Fruit fly (Drosophila melanogaster) whole organism, embryonic: Measurements from ENCODE around the gene CG15347.

Experiments
- Abd-B ChIP-seq: fragments of 200-800 bp; sonication (Bioruptor generic); optimal IDR thresholded peaks from 2 replicates; lab custom pipeline; 2018; ENCODE audit warnings: missing biosample characterization, mild to moderate bottlenecking, missing genetic modification characterization, moderate library complexity
- CG13123 ChIP-seq: fragments of 200-800 bp; sonication (Bioruptor generic); optimal IDR thresholded peaks from 2 replicates; lab custom pipeline; 2016; ENCODE audit warnings: missing biosample characterization, missing genetic modification characterization
- CG15514 ChIP-seq: fragments of 200-800 bp; sonication (Bioruptor generic); optimal IDR thresholded peaks from 3 replicates; lab custom pipeline; 2017; ENCODE audit warnings: missing biosample characterization, missing genetic modification characterization, mild to moderate bottlenecking, moderate library complexity, missing genetic modification reagents
- CG15696 ChIP-seq: fragments of 200-800 bp; sonication (Bioruptor generic); optimal IDR thresholded peaks from 2 replicates; lab custom pipeline; 2019; ENCODE audit warnings: missing biosample characterization, mild to moderate bottlenecking, missing genetic modification characterization, moderate library complexity
- CG18619 ChIP-seq: fragments of 200-800 bp; sonication (Bioruptor generic); optimal IDR thresholded peaks from 3 replicates; lab custom pipeline; 2017; ENCODE audit warnings: missing biosample characterization, mild to moderate bottlenecking, missing genetic modification characterization
- CG31388 ChIP-seq: fragments of 200-800 bp; sonication (Bioruptor generic); optimal IDR thresholded peaks from 2 replicates; lab custom pipeline; 2016; ENCODE audit warnings: missing biosample characterization, missing genetic modification characterization
- CG3407 ChIP-seq: fragments of 200-800 bp; sonication (Bioruptor generic); optimal IDR thresholded peaks from 2 replicates; lab custom pipeline; 2018; ENCODE audit warnings: missing biosample characterization, mild to moderate bottlenecking, missing genetic modification characterization
- CG6175 ChIP-seq: fragments of 200-800 bp; sonication (Bioruptor generic); IDR thresholded peaks from 3 replicates; pipeline ENCODE4 v1.3.6; 2022; ENCODE audit warnings: missing biosample characterization, missing genetic modification characterization
- CG6272 ChIP-seq: fragments of 200-800 bp; sonication (Bioruptor generic); IDR thresholded peaks from 2 replicates; pipeline ENCODE4 v1.3.6; 2022; ENCODE audit warnings: missing biosample characterization, missing genetic modification characterization
- CG7372 ChIP-seq: fragments of 200-800 bp; sonication (Bioruptor generic); IDR thresholded peaks from 2 replicates; pipeline ENCODE4 v1.3.6; 2022; ENCODE audit warnings: missing biosample characterization, missing genetic modification characterization
- CG8089 ChIP-seq: fragments of 200-800 bp; sonication (Bioruptor generic); optimal IDR thresholded peaks from 3 replicates; lab custom pipeline; 2016; ENCODE audit warnings: missing biosample characterization, missing genetic modification characterization
- CG8281 ChIP-seq: fragments of 200-800 bp; sonication (Bioruptor generic); optimal IDR thresholded peaks from 2 replicates; lab custom pipeline; 2018; ENCODE audit warnings: missing biosample characterization, mild to moderate bottlenecking, missing genetic modification characterization, moderate library complexity
- Dek ChIP-seq: fragments of 200-800 bp; sonication (Bioruptor generic); optimal IDR thresholded peaks from 3 replicates; lab custom pipeline; 2019; ENCODE audit warnings: missing biosample characterization, mild to moderate bottlenecking, missing genetic modification characterization, moderate library complexity
- Eip74EF ChIP-seq, 2 experiments: fragments of 200-800 bp in 1 of 2; fragments of >200 bp in 1 of 2; sonication (Bioruptor generic) in 1 of 2; optimal IDR thresholded peaks; 2 replicates each; lab custom pipeline; 2017 to 2019; ENCODE audit warnings: missing biosample characterization in 2 of 2, missing genetic modification characterization in 2 of 2, mild to moderate bottlenecking in 1 of 2, moderate library complexity in 1 of 2
- Gug ChIP-seq: fragments of 200-800 bp; sonication (Bioruptor generic); IDR thresholded peaks from 4 replicates; pipeline ENCODE4 v1.3.6; 2022; ENCODE audit warnings: missing biosample characterization, missing genetic modification characterization
- Hand ChIP-seq: fragments of 200-800 bp; sonication (Bioruptor generic); optimal IDR thresholded peaks from 2 replicates; lab custom pipeline; 2017; ENCODE audit warnings: mild to moderate bottlenecking, missing biosample characterization, missing genetic modification reagents, missing genetic modification characterization
- HmgZ ChIP-seq: fragments of 200-800 bp; sonication (Bioruptor generic); optimal IDR thresholded peaks from 2 replicates; lab custom pipeline; 2018; ENCODE audit warnings: missing biosample characterization, mild to moderate bottlenecking, missing genetic modification characterization
- Mad ChIP-seq: fragments of 200-800 bp; sonication (Bioruptor generic); optimal IDR thresholded peaks from 2 replicates; lab custom pipeline; 2016; ENCODE audit warnings: missing biosample characterization, missing genetic modification characterization
- NC2α ChIP-seq: fragments of 200-800 bp; sonication (Bioruptor generic); optimal IDR thresholded peaks from 2 replicates; lab custom pipeline; 2016; ENCODE audit warnings: missing biosample characterization, missing genetic modification characterization
- Nf-YA ChIP-seq: fragments of 200-800 bp; sonication (Bioruptor generic); IDR thresholded peaks from 2 replicates; pipeline ENCODE4 v1.3.6; 2022; ENCODE audit warnings: missing biosample characterization, missing genetic modification characterization
- Nf-YC ChIP-seq: fragments of 200-800 bp; optimal IDR thresholded peaks from 3 replicates; lab custom pipeline; 2019; ENCODE audit warnings: missing biosample characterization, mild to moderate bottlenecking, missing genetic modification characterization, moderate library complexity
- NfI ChIP-seq: fragments of 200-800 bp; sonication (Bioruptor generic); optimal IDR thresholded peaks from 3 replicates; lab custom pipeline; 2018; ENCODE audit warnings: missing biosample characterization, mild to moderate bottlenecking, missing genetic modification characterization, moderate library complexity
- Sry-δ ChIP-seq: fragments of 200-800 bp; sonication (Bioruptor generic); optimal IDR thresholded peaks from 2 replicates; lab custom pipeline; 2016; ENCODE audit warnings: missing biosample characterization, missing genetic modification characterization
- amos ChIP-seq: fragments of 200-800 bp; sonication (Bioruptor generic); IDR thresholded peaks from 2 replicates; pipeline ENCODE4 v1.3.6; 2022; ENCODE audit warnings: missing biosample characterization, missing genetic modification characterization; ENCODE audit not compliant: partially characterized antibody
- az2 ChIP-seq: fragments of 200-800 bp; sonication (Bioruptor generic); optimal IDR thresholded peaks from 3 replicates; lab custom pipeline; 2016; ENCODE audit warnings: missing biosample characterization, missing genetic modification characterization
- bcd ChIP-seq: fragments of 200-800 bp; sonication (Bioruptor generic); optimal IDR thresholded peaks from 2 replicates; lab custom pipeline; 2017; ENCODE audit warnings: missing biosample characterization, mild to moderate bottlenecking, missing genetic modification characterization
- bsh ChIP-seq, 2 experiments: fragments of 200-800 bp; sonication (Bioruptor generic); optimal IDR thresholded peaks; 2 replicates each; lab custom pipeline; 2017 to 2018; ENCODE audit warnings: mild to moderate bottlenecking in 2 of 2, missing biosample characterization in 2 of 2, missing genetic modification characterization in 2 of 2, moderate library complexity in 1 of 2
- cas ChIP-seq: fragments of 200-800 bp; sonication (Bioruptor generic); IDR thresholded peaks from 2 replicates; pipeline ENCODE4 v1.3.6; 2022; ENCODE audit warnings: missing biosample characterization, missing genetic modification characterization
- corto ChIP-seq: fragments of 200-800 bp; sonication (Bioruptor generic); optimal IDR thresholded peaks from 2 replicates; lab custom pipeline; 2016; ENCODE audit warnings: missing biosample characterization, mild to moderate bottlenecking, missing genetic modification characterization, moderate library complexity
- crol ChIP-seq: fragments of 200-800 bp; sonication (Bioruptor generic); IDR thresholded peaks from 2 replicates; pipeline ENCODE4 v1.3.6; 2022; ENCODE audit warnings: missing biosample characterization, missing genetic modification characterization
- dysf ChIP-seq: fragments of 200-800 bp; sonication (Bioruptor generic); IDR thresholded peaks from 3 replicates; pipeline ENCODE4 v1.3.6; 2022; ENCODE audit warnings: missing biosample characterization, missing genetic modification characterization
- fru ChIP-seq: fragments of >200 bp; optimal IDR thresholded peaks from 2 replicates; lab custom pipeline; 2017
- grn ChIP-seq: fragments of 200-800 bp; sonication (Bioruptor generic); optimal IDR thresholded peaks from 3 replicates; lab custom pipeline; 2017; ENCODE audit warnings: missing biosample characterization, missing genetic modification characterization
- h ChIP-seq: fragments of >200 bp; optimal IDR thresholded peaks from 2 replicates; lab custom pipeline; 2017
- hth ChIP-seq: fragments of >200 bp; optimal IDR thresholded peaks from 2 replicates; lab custom pipeline; 2017; ENCODE audit warnings: inconsistent platforms
- kah ChIP-seq: fragments of 200-800 bp; sonication (Bioruptor generic); optimal IDR thresholded peaks from 2 replicates; lab custom pipeline; 2018; ENCODE audit warnings: missing biosample characterization, mild to moderate bottlenecking, missing genetic modification characterization
- kay ChIP-seq: fragments of 200-800 bp; sonication (Bioruptor generic); optimal IDR thresholded peaks from 2 replicates; lab custom pipeline; 2016; ENCODE audit warnings: missing biosample characterization, missing genetic modification characterization
- knrl ChIP-seq: fragments of 200-800 bp; sonication (Bioruptor generic); IDR thresholded peaks from 3 replicates; pipeline ENCODE4 v1.3.6; 2022; ENCODE audit warnings: missing biosample characterization, missing genetic modification characterization; ENCODE audit not compliant: partially characterized antibody
- nerfin-1 ChIP-seq: fragments of 200-800 bp; sonication (Bioruptor generic); optimal IDR thresholded peaks from 3 replicates; lab custom pipeline; 2019; ENCODE audit warnings: missing biosample characterization, mild to moderate bottlenecking, missing genetic modification characterization, moderate library complexity
- onecut ChIP-seq: fragments of 200-800 bp; sonication (Bioruptor generic); IDR thresholded peaks from 2 replicates; pipeline ENCODE4 v1.3.6; 2022; ENCODE audit warnings: missing biosample characterization, missing genetic modification characterization
- pnt ChIP-seq: fragments of 200-800 bp; sonication (Bioruptor generic); optimal IDR thresholded peaks from 3 replicates; lab custom pipeline; 2016; ENCODE audit warnings: missing biosample characterization, missing genetic modification characterization
- prd ChIP-seq, 3 experiments: fragments of >200 bp in 2 of 3; fragments of 200-800 bp in 1 of 3; sonication (Bioruptor generic) in 1 of 3; optimal IDR thresholded peaks in 2 of 3; IDR thresholded peaks in 1 of 3; 2 replicates in 2 of 3; 3 replicates in 1 of 3; pipeline versions ENCODE4 v1.3.6 to Lab custom; 2017 to 2022; ENCODE audit warnings: missing biosample characterization in 1 of 3, missing genetic modification characterization in 1 of 3
- sens-2 ChIP-seq: fragments of 200-800 bp; sonication (Bioruptor generic); IDR thresholded peaks from 2 replicates; pipeline ENCODE4 v1.3.6; 2022; ENCODE audit warnings: missing biosample characterization, missing genetic modification characterization
- stc ChIP-seq: fragments of 200-800 bp; sonication (Bioruptor generic); IDR thresholded peaks from 2 replicates; pipeline ENCODE4 v1.3.6; 2022; ENCODE audit warnings: missing biosample characterization, missing genetic modification characterization
- tap ChIP-seq: fragments of 200-800 bp; optimal IDR thresholded peaks from 3 replicates; lab custom pipeline; 2019; ENCODE audit warnings: missing biosample characterization, mild to moderate bottlenecking, missing genetic modification characterization, moderate library complexity
- tx ChIP-seq: fragments of 200-800 bp; sonication (Bioruptor generic); optimal IDR thresholded peaks from 2 replicates; lab custom pipeline; 2016; ENCODE audit warnings: missing biosample characterization, missing genetic modification characterization
- unpg ChIP-seq: fragments of 200-800 bp; sonication (Bioruptor generic); optimal IDR thresholded peaks from 3 replicates; lab custom pipeline; 2018; ENCODE audit warnings: missing biosample characterization, mild to moderate bottlenecking, missing genetic modification characterization, moderate library complexity
- usp ChIP-seq: fragments of >200 bp; optimal IDR thresholded peaks from 2 replicates; lab custom pipeline; 2017; ENCODE audit warnings: missing biosample characterization, missing genetic modification characterization
- zen ChIP-seq: fragments of 200-800 bp; sonication (Bioruptor generic); optimal IDR thresholded peaks from 3 replicates; lab custom pipeline; 2018; ENCODE audit warnings: missing biosample characterization, mild to moderate bottlenecking, missing genetic modification characterization, moderate library complexity
- zfh1 ChIP-seq: fragments of 200-800 bp; sonication (Bioruptor generic); IDR thresholded peaks from 3 replicates; pipeline ENCODE4 v1.3.6; 2022; ENCODE audit warnings: missing biosample characterization, missing genetic modification characterization
- zfh2 ChIP-seq: fragments of 200-800 bp; sonication (Bioruptor generic); optimal IDR thresholded peaks from 2 replicates; lab custom pipeline; 2016; ENCODE audit warnings: missing biosample characterization, missing genetic modification characterization

The CG15347 gene

DNA sequence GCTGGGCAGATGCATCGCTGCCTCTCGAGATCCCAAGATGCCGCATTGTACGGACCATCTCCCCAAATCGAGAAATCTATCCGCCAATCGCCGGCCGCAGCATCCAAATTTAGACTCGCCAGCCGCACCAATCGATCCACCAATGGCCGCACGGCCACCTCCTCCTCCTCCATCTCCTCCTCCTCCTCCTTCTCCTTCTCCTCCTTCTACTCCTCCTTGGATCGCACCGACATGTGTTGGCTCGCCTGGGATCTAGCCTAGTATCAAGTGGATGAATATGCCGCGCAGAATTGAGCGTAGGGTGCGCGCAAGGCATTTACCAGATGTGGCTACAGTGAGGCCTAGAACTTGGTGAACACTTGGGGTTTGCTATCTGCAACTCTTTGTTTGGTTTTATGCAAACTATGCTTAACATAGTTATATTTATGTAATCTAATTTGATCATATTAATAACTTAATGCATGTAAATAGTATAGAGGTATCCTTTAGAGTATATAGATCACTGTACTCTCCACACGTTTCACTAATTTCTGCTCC lies 5.6 kb downstream of the CG15347 start, which contains the start of gene org-1 (continued):
- TF ChIP-seq usp (GFP tag; lab: Kevin White, UChicago) (no peak), NfI (GFP tag; lab: Kevin White, UChicago) (peak; percentile 94), onecut (GFP tag; lab: Robert Waterston, UW) (peak; percentile 93), zfh1 (GFP tag; lab: Robert Waterston, UW) (peak; percentile 99), knrl (GFP tag; lab: Robert Waterston, UW) (no peak), hth (lab: Kevin White, UChicago) (no peak), CG15514 (GFP tag; lab: Kevin White, UChicago) (peak; percentile 72), CG15696 (peak; percentile 98), Nf-YA (GFP tag; lab: Robert Waterston, UW) (peak; percentile 92), crol (GFP tag; lab: Robert Waterston, UW) (peak; percentile 91), cas (GFP tag; lab: Robert Waterston, UW) (peak; percentile 92), Hand (peak; percentile 73), CG8089 (GFP tag; lab: Kevin White, UChicago) (peak; percentile 80), kah (GFP tag; lab: Kevin White, UChicago) (peak; percentile 84), stc (GFP tag; lab: Robert Waterston, UW) (peak; percentile 96), corto (GFP tag; lab: Kevin White, UChicago) (no peak), h (lab: Kevin White, UChicago) (no peak), az2 (GFP tag; lab: Kevin White, UChicago) (peak; percentile 95), CG31388 (peak; percentile 91), CG3407 (GFP tag; lab: Kevin White, UChicago) (peak; percentile 93), Gug (GFP tag; lab: Robert Waterston, UW) (peak; percentile 98), CG6175 (GFP tag; lab: Robert Waterston, UW) (peak; percentile 93), zfh2 (GFP tag; lab: Kevin White, UChicago) (peak; percentile 37), kay (GFP tag; lab: Kevin White, UChicago) (peak; percentile 85), CG7372 (peak; percentile 98), tx (GFP tag; lab: Kevin White, UChicago) (peak; percentile 72), zen (tag; lab: Kevin White, UChicago) (peak; percentile 95), prd (optimal IDR thresholded peaks at IDR 0.05; lab: Kevin White, UChicago) (no peak), prd (GFP tag; IDR thresholded peaks at IDR 0.05; lab: Robert Waterston, UW) (peak; percentile 99), Nf-YC (tag; lab: Kevin White, UChicago) (peak; percentile 96), NC2α (peak; percentile 33), Abd-B (GFP tag; lab: Kevin White, UChicago) (peak; percentile 94), pnt (GFP tag; lab: Kevin White, UChicago) (peak; percentile 92), CG8281 (tag; lab: Kevin White, UChicago) (peak; percentile 82), amos (no peak), Eip74EF (GFP tag; optimal IDR thresholded peaks at IDR 0.05; lab: Kevin White, UChicago) (peak in 1 of 2 experiments; percentile 88), bsh (GFP tag; optimal IDR thresholded peaks at IDR 0.05; lab: Kevin White, UChicago) (peak; percentile 78 to 98), sens-2 (GFP tag; lab: Robert Waterston, UW) (peak; percentile 97), CG6272 (peak; percentile 97), Sry-δ (GFP tag; lab: Kevin White, UChicago) (peak; percentile 42), Mad (GFP tag; lab: Kevin White, UChicago) (peak; percentile 79), CG13123 (GFP tag; lab: Kevin White, UChicago) (peak; percentile 90), grn (GFP tag; lab: Kevin White, UChicago) (peak; percentile 51), tap (peak; percentile 95), HmgZ (tag; lab: Kevin White, UChicago) (peak; percentile 94), Dek (tag; lab: Kevin White, UChicago) (peak; percentile 91), CG18619 (GFP tag; lab: Kevin White, UChicago) (peak; percentile 88), nerfin-1 (peak; percentile 93), dysf (GFP tag; lab: Robert Waterston, UW) (peak; percentile 98), bcd (GFP tag; lab: Kevin White, UChicago) (peak; percentile 94), unpg (GFP tag; lab: Kevin White, UChicago) (peak; percentile 97), fru (lab: Kevin White, UChicago) (no peak)
